Worm (Caenorhabditis elegans) whole organism, mixed stage, embryonic: ENCODE data around the gene F38B2.6.

Experiments
- blmp-1 ChIP-seq: fragments of 150-350 bp; optimal IDR thresholded peaks from 2 replicates; lab custom pipeline; 2014; ENCODE audit warnings: missing biosample characterization, missing genetic modification characterization
- ces-1 ChIP-seq: fragments of 150-350 bp; optimal IDR thresholded peaks from 2 replicates; lab custom pipeline; 2014; ENCODE audit warnings: missing biosample characterization, missing genetic modification reagents, missing genetic modification characterization
- drap-1 ChIP-seq: fragments of 200-800 bp; sonication (Bioruptor generic); optimal IDR thresholded peaks from 3 replicates; lab custom pipeline; 2018; ENCODE audit warnings: mild to moderate bottlenecking, missing genetic modification characterization, missing compliant biosample characterization
- elt-3 ChIP-seq: fragments of 150-350 bp; optimal IDR thresholded peaks from 2 replicates; lab custom pipeline; 2014; ENCODE audit warnings: missing biosample characterization, missing genetic modification characterization
- hlh-1 ChIP-seq: fragments of 150-350 bp; optimal IDR thresholded peaks from 2 replicates; lab custom pipeline; 2014; ENCODE audit warnings: missing biosample characterization, missing genetic modification reagents, missing genetic modification characterization
- lin-13 ChIP-seq: fragments of 150-350 bp; optimal IDR thresholded peaks from 2 replicates; lab custom pipeline; 2014; ENCODE audit warnings: missing biosample characterization, missing genetic modification characterization
- nhr-12 ChIP-seq: fragments of 150-350 bp; optimal IDR thresholded peaks from 2 replicates; lab custom pipeline; 2014; ENCODE audit warnings: missing biosample characterization, missing genetic modification characterization
- nhr-237 ChIP-seq: fragments of 150-350 bp; optimal IDR thresholded peaks from 2 replicates; lab custom pipeline; 2014; ENCODE audit warnings: missing biosample characterization, missing genetic modification characterization
- unc-62 ChIP-seq: fragments of 150-350 bp; optimal IDR thresholded peaks from 2 replicates; lab custom pipeline; 2014; ENCODE audit warnings: missing biosample characterization, missing genetic modification reagents, missing genetic modification characterization

ce11 chrX:11323225-11323624 lies 42.2 kb upstream of the F38B2.6 start:
- TF ChIP-seq unc-62 (GFP tag; lab: Kevin White, UChicago) = no peak
- no peak for TF ChIP-seq hlh-1 (tag; lab: Kevin White, UChicago)
- no peak for TF ChIP-seq nhr-12 (tag; lab: Kevin White, UChicago)
- TF ChIP-seq lin-13 (tag; lab: Kevin White, UChicago) = no peak
- TF ChIP-seq drap-1 (GFP tag; lab: Kevin White, UChicago) = no peak
- no peak for TF ChIP-seq elt-3 (tag; lab: Kevin White, UChicago)
- TF ChIP-seq nhr-237 (tag; lab: Kevin White, UChicago) = no peak
- TF ChIP-seq ces-1 = no peak
- TF ChIP-seq blmp-1 = no peak
